Worm (Caenorhabditis elegans): ENCODE measurements around the gene Y57G11C.1147.

DNA sequence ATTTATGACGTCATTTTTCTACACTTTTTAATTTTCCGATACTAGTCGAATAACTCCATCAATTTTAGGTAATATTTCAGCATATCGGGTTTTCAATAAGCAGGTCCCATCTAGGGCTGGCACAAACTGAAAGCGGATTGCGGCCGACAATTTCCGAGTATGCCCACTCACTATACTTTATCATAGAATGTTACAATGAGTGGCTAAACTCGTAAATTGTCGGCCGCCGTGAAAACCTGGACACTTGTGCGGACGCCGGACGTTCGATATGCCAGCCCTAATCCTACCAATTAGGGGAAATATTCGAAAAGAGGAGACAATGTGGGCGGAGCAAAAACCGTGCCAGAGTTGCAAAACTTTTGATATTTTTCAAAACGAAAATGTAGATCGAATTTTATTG, 37.7 kb downstream of the Y57G11C.1147 start:
- no peak for TF ChIP-seq hsf-1 (GFP tag; IDR thresholded peaks at IDR 0.05)
- TF ChIP-seq ccch-3 (GFP tag; optimal IDR thresholded peaks at IDR 0.05), result no peak

All from whole organism, young adult.